Worm (Caenorhabditis elegans) whole organism, young adult: ENCODE results near the gene T22F3.11.
A peak's percentile ranks its signal among the peaks of the same experiment; 100 is the strongest.

Experiments
- B0035.1 ChIP-seq: sonication (generic microtip); optimal IDR thresholded peaks from 2 replicates; lab custom pipeline; 2016; ENCODE audit warnings: missing genetic modification characterization, mild to moderate bottlenecking, missing compliant biosample characterization, missing genotype, missing genetic modification reagents
- C06A6.2 ChIP-seq: fragments of 200-800 bp; sonication (Bioruptor generic); conservative IDR thresholded peaks from 2 replicates; pipeline ENCODE4 v1.3.6; 2022; ENCODE audit warnings: missing genetic modification characterization, missing compliant biosample characterization
- F22D6.2 ChIP-seq: sonication (generic microtip); optimal IDR thresholded peaks from 2 replicates; lab custom pipeline; 2016; ENCODE audit warnings: mild to moderate bottlenecking, missing genetic modification characterization, missing compliant biosample characterization
- F33H1.4 ChIP-seq: fragments of 200-800 bp; sonication (Bioruptor generic); IDR thresholded peaks from 2 replicates; pipeline ENCODE4 v1.3.6; 2022; ENCODE audit warnings: missing genetic modification reagents, missing genetic modification characterization, missing compliant biosample characterization
- F39B2.1 ChIP-seq: fragments of 200-800 bp; sonication (Bioruptor generic); IDR thresholded peaks from 2 replicates; pipeline ENCODE4 v1.3.6; 2022; ENCODE audit warnings: missing genetic modification reagents, missing genetic modification characterization, missing compliant biosample characterization
- F52B5.7 ChIP-seq: sonication (generic microtip); optimal IDR thresholded peaks from 2 replicates; lab custom pipeline; 2016; ENCODE audit warnings: mild to moderate bottlenecking, missing genetic modification characterization, missing compliant biosample characterization
- F57C9.4 ChIP-seq: sonication (generic microtip); optimal IDR thresholded peaks from 2 replicates; lab custom pipeline; 2017; ENCODE audit warnings: mild to moderate bottlenecking, missing genetic modification characterization, missing compliant biosample characterization
- K11D2.4 ChIP-seq: fragments of 200-800 bp; sonication (Bioruptor generic); IDR thresholded peaks from 2 replicates; pipeline ENCODE4 v1.3.6; 2022; ENCODE audit warnings: missing genetic modification reagents, missing genetic modification characterization, missing compliant biosample characterization
- Y56A3A.18 ChIP-seq: fragments of 200-800 bp; sonication (Bioruptor generic); IDR thresholded peaks from 2 replicates; pipeline ENCODE4 v1.3.6; 2022; ENCODE audit warnings: missing genetic modification reagents, missing genetic modification characterization, missing compliant biosample characterization
- Y67H2A.10 ChIP-seq: fragments of 200-800 bp; sonication (Bioruptor generic); conservative IDR thresholded peaks from 2 replicates; pipeline ENCODE4 v1.3.6; 2022; ENCODE audit warnings: missing genetic modification reagents, missing genetic modification characterization, missing compliant biosample characterization
- Y95B8A.8 ChIP-seq: fragments of 200-800 bp; sonication (Bioruptor generic); IDR thresholded peaks from 2 replicates; pipeline ENCODE4 v1.3.6; 2022; ENCODE audit warnings: missing genetic modification reagents, missing genetic modification characterization, missing compliant biosample characterization
- ZK185.1 ChIP-seq: sonication (generic microtip); optimal IDR thresholded peaks from 2 replicates; lab custom pipeline; 2016; ENCODE audit warnings: mild to moderate bottlenecking, missing genetic modification characterization, missing compliant biosample characterization; ENCODE audit not compliant: poor library complexity, severe bottlenecking
- akir-1 ChIP-seq: fragments of 200-800 bp; sonication (Bioruptor generic); optimal IDR thresholded peaks from 2 replicates; lab custom pipeline; 2018; ENCODE audit warnings: mild to moderate bottlenecking, missing genetic modification characterization, moderate library complexity, missing compliant biosample characterization
- ama-1 ChIP-seq, 3 experiments: fragments of 150-350 bp in 1 of 3; sonication (generic microtip) in 2 of 3; optimal IDR thresholded peaks; 2 replicates each; lab custom pipeline; 2014 to 2018; ENCODE audit warnings: missing biosample characterization in 2 of 3, missing genetic modification characterization in 2 of 3, missing genetic modification reagents in 2 of 3
- bed-1 ChIP-seq: fragments of 200-800 bp; sonication (Bioruptor generic); IDR thresholded peaks from 2 replicates; pipeline ENCODE4 v1.3.6; 2022; ENCODE audit warnings: missing genetic modification reagents, missing genetic modification characterization, missing compliant biosample characterization
- ceh-27 ChIP-seq: fragments of 200-800 bp; sonication (Bioruptor generic); optimal IDR thresholded peaks from 2 replicates; lab custom pipeline; 2018; ENCODE audit warnings: mild to moderate bottlenecking, missing genetic modification characterization, moderate library complexity, missing compliant biosample characterization
- ceh-40 ChIP-seq: fragments of 200-800 bp; sonication (Bioruptor generic); IDR thresholded peaks from 2 replicates; pipeline ENCODE4 v1.3.6; 2022; ENCODE audit warnings: missing genetic modification characterization, missing compliant biosample characterization
- ceh-58 ChIP-seq: fragments of 200-800 bp; sonication (Bioruptor generic); IDR thresholded peaks from 2 replicates; pipeline ENCODE4 v1.3.6; 2022; ENCODE audit warnings: missing genetic modification characterization, missing compliant biosample characterization
- chd-7 ChIP-seq: sonication (generic microtip); optimal IDR thresholded peaks from 2 replicates; lab custom pipeline; 2016; ENCODE audit warnings: mild to moderate bottlenecking, missing genetic modification characterization, moderate library complexity, missing compliant biosample characterization
- egl-18 ChIP-seq: fragments of 200-800 bp; sonication (Bioruptor generic); IDR thresholded peaks from 2 replicates; pipeline ENCODE4 v1.3.6; 2022; ENCODE audit warnings: missing genetic modification reagents, missing genetic modification characterization, missing compliant biosample characterization
- gei-17 ChIP-seq: fragments of 200-800 bp; sonication (Bioruptor generic); optimal IDR thresholded peaks from 2 replicates; lab custom pipeline; 2018; ENCODE audit warnings: mild to moderate bottlenecking, missing genetic modification characterization, missing compliant biosample characterization
- hmg-1.2 ChIP-seq: fragments of 200-800 bp; sonication (Bioruptor generic); IDR thresholded peaks from 2 replicates; pipeline ENCODE4 v1.3.6; 2022; ENCODE audit warnings: missing genetic modification reagents, missing genetic modification characterization, missing compliant biosample characterization
- hsf-1 ChIP-seq: fragments of 200-800 bp; sonication (Bioruptor generic); IDR thresholded peaks from 2 replicates; pipeline ENCODE4 v1.3.6; 2022; ENCODE audit warnings: missing genetic modification reagents, missing genetic modification characterization, missing compliant biosample characterization
- let-607 ChIP-seq, 2 experiments: fragments of 200-800 bp in 1 of 2; sonication (Bioruptor generic) in 1 of 2; sonication (generic microtip) in 1 of 2; optimal IDR thresholded peaks; 2 replicates each; lab custom pipeline; 2016 to 2018; ENCODE audit warnings: mild to moderate bottlenecking in 2 of 2, missing compliant biosample characterization in 2 of 2, missing genetic modification characterization in 2 of 2, moderate library complexity in 2 of 2, missing genotype in 1 of 2
- lin-35 ChIP-seq, 3 experiments: fragments of 150-350 bp in 2 of 3; sonication (generic microtip) in 1 of 3; optimal IDR thresholded peaks; 2 replicates each; lab custom pipeline; 2014 to 2018; ENCODE audit warnings: missing biosample characterization in 3 of 3, missing genetic modification characterization in 3 of 3, missing genetic modification reagents in 3 of 3
- lir-1 ChIP-seq: fragments of 200-800 bp; sonication (Bioruptor generic); conservative IDR thresholded peaks from 2 replicates; pipeline ENCODE4 v1.3.6; 2022; ENCODE audit warnings: missing genetic modification reagents, missing genetic modification characterization, missing compliant biosample characterization
- madf-8 ChIP-seq: fragments of 200-800 bp; sonication (Bioruptor generic); conservative IDR thresholded peaks from 2 replicates; pipeline ENCODE4 v1.3.6; 2022; ENCODE audit warnings: missing genetic modification reagents, missing genetic modification characterization, missing compliant biosample characterization
- mel-28 ChIP-seq: sonication (generic microtip); optimal IDR thresholded peaks from 2 replicates; lab custom pipeline; 2016; ENCODE audit warnings: borderline replicate concordance, mild to moderate bottlenecking, missing genetic modification characterization, missing compliant biosample characterization
- mxl-1 ChIP-seq: sonication (generic microtip); optimal IDR thresholded peaks from 2 replicates; lab custom pipeline; 2016; ENCODE audit warnings: missing genetic modification characterization, missing compliant biosample characterization
- nfya-2 ChIP-seq: fragments of 200-800 bp; sonication (Bioruptor generic); IDR thresholded peaks from 2 replicates; pipeline ENCODE4 v1.3.6; 2022; ENCODE audit warnings: missing genetic modification reagents, missing genetic modification characterization, missing compliant biosample characterization
- nfyb-1 ChIP-seq: fragments of 200-800 bp; sonication (Bioruptor generic); IDR thresholded peaks from 2 replicates; pipeline ENCODE4 v1.3.6; 2022; ENCODE audit warnings: missing genetic modification reagents, missing genetic modification characterization, missing compliant biosample characterization
- nhr-179 ChIP-seq: sonication (generic microtip); optimal IDR thresholded peaks from 2 replicates; lab custom pipeline; 2016; ENCODE audit warnings: mild to moderate bottlenecking, missing genetic modification characterization, missing compliant biosample characterization
- nhr-80 ChIP-seq: sonication (generic microtip); optimal IDR thresholded peaks from 2 replicates; lab custom pipeline; 2016; ENCODE audit warnings: missing genetic modification characterization, missing compliant biosample characterization
- rcor-1 ChIP-seq: fragments of 200-800 bp; sonication (Bioruptor generic); IDR thresholded peaks from 2 replicates; pipeline ENCODE4 v1.3.6; 2022; ENCODE audit warnings: missing genetic modification reagents, missing genetic modification characterization, missing compliant biosample characterization
- sea-2 ChIP-seq: fragments of 200-800 bp; sonication (Bioruptor generic); IDR thresholded peaks from 2 replicates; pipeline ENCODE4 v1.3.6; 2022; ENCODE audit warnings: missing genetic modification characterization, missing compliant biosample characterization
- snpc-1.3 ChIP-seq: sonication (generic microtip); optimal IDR thresholded peaks from 2 replicates; lab custom pipeline; 2017; ENCODE audit warnings: missing genetic modification characterization, mild to moderate bottlenecking, missing compliant biosample characterization, antibody characterized with exemption, moderate library complexity, missing genotype, missing genetic modification reagents; ENCODE audit not compliant: insufficient read depth
- tlf-1 ChIP-seq: fragments of 200-800 bp; sonication (Bioruptor generic); optimal IDR thresholded peaks from 2 replicates; lab custom pipeline; 2018; ENCODE audit warnings: mild to moderate bottlenecking, missing genetic modification characterization, missing compliant biosample characterization
- unc-62 ChIP-seq: fragments of 150-350 bp; optimal IDR thresholded peaks from 2 replicates; lab custom pipeline; 2014; ENCODE audit warnings: missing biosample characterization, missing genetic modification reagents, missing genetic modification characterization
- zfh-2 ChIP-seq: fragments of 200-800 bp; sonication (Bioruptor generic); conservative IDR thresholded peaks from 2 replicates; pipeline ENCODE4 v1.3.6; 2022; ENCODE audit warnings: missing genetic modification reagents, missing genetic modification characterization, missing compliant biosample characterization
- zim-3 ChIP-seq: sonication (generic microtip); optimal IDR thresholded peaks from 2 replicates; lab custom pipeline; 2017; ENCODE audit warnings: mild to moderate bottlenecking, missing genetic modification characterization, moderate library complexity, missing compliant biosample characterization
- ztf-18 ChIP-seq: sonication (generic microtip); optimal IDR thresholded peaks from 2 replicates; lab custom pipeline; 2016; ENCODE audit warnings: missing genotype, mild to moderate bottlenecking, missing genetic modification characterization, missing compliant biosample characterization
- ztf-28 ChIP-seq: fragments of 200-800 bp; sonication (Bioruptor generic); IDR thresholded peaks from 2 replicates; pipeline ENCODE4 v1.3.6; 2022; ENCODE audit warnings: missing genetic modification reagents, missing genetic modification characterization, missing compliant biosample characterization

Gene T22F3.11

DNA sequence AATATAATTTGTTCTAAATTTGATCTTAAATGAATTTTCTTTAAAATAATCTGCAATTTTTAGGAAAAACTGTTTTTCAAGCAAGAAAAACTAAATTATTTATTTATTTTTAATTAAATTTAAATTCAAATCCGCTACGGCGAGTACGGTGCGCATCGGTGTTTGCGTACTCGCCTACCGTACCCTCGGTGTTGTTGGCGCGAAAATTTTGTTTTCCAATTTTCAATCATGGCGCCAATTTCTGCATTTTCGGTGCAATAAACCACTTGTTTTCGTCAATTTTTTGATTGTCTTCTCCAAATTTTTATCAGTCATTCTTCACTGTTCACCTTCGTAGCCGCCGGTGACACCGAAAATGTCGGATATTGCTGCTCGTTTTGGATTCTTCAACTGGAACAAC is 35.5 kb downstream of the T22F3.11 start, which contains the start of gene pygl-1 (continued):
- peak; percentile 97 for TF ChIP-seq madf-8
- TF ChIP-seq mel-28 (tag; lab: Kevin White, UChicago): no peak
- no peak for TF ChIP-seq ama-1 (optimal IDR thresholded peaks at IDR 0.05; lab: Kevin White, UChicago)
- TF ChIP-seq ama-1 (GFP tag; optimal IDR thresholded peaks at IDR 0.05; lab: Kevin White, UChicago): no peak
- no peak for TF ChIP-seq F22D6.2 (tag; lab: Kevin White, UChicago)
- no peak for TF ChIP-seq sea-2
- TF ChIP-seq zim-3 (tag; lab: Kevin White, UChicago): no peak
- no peak for TF ChIP-seq chd-7 (tag; lab: Kevin White, UChicago)
- no peak for TF ChIP-seq ZK185.1 (tag; lab: Kevin White, UChicago)
- peak; percentile 69; the same call in 1 of the 2 replicates for TF ChIP-seq ztf-28
- TF ChIP-seq tlf-1 (GFP tag; lab: Kevin White, UChicago): peak; percentile 94
- TF ChIP-seq hmg-1.2 (GFP tag; lab: Robert Waterston, UW): peak; percentile 70
- TF ChIP-seq gei-17 (GFP tag; lab: Kevin White, UChicago): no peak
- peak; percentile 83 for TF ChIP-seq hsf-1 (GFP tag; lab: Robert Waterston, UW)
- no peak for TF ChIP-seq zfh-2 (GFP tag; lab: Robert Waterston, UW)
- no peak for TF ChIP-seq unc-62 (GFP tag; lab: Kevin White, UChicago)
- TF ChIP-seq rcor-1: peak; percentile 90
- TF ChIP-seq nhr-80 (tag; lab: Kevin White, UChicago): no peak
- TF ChIP-seq ztf-18: no peak
- no peak for TF ChIP-seq bed-1
- TF ChIP-seq ceh-58: no peak
- no peak for TF ChIP-seq nhr-179 (tag; lab: Kevin White, UChicago)
- no peak for TF ChIP-seq B0035.1
- TF ChIP-seq F39B2.1 (GFP tag; lab: Robert Waterston, UW): no peak
- 0 out of 2 replicates have a peak, but pooled peaks have one; percentile 40 for TF ChIP-seq Y67H2A.10 (GFP tag; lab: Robert Waterston, UW)
- TF ChIP-seq Y56A3A.18 (GFP tag; lab: Robert Waterston, UW): no peak
- no peak for TF ChIP-seq F57C9.4 (tag; lab: Kevin White, UChicago)
- TF ChIP-seq F33H1.4: peak; percentile 86
- no peak for TF ChIP-seq ceh-27 (GFP tag; lab: Kevin White, UChicago)
- TF ChIP-seq mxl-1 (tag; lab: Kevin White, UChicago): no peak
- no peak for TF ChIP-seq nfyb-1 (GFP tag; lab: Robert Waterston, UW)
- no peak for TF ChIP-seq let-607 (tag; optimal IDR thresholded peaks at IDR 0.05; lab: Kevin White, UChicago)
- no peak for TF ChIP-seq K11D2.4 (GFP tag; lab: Robert Waterston, UW)
- no peak for TF ChIP-seq ceh-40

DNA sequence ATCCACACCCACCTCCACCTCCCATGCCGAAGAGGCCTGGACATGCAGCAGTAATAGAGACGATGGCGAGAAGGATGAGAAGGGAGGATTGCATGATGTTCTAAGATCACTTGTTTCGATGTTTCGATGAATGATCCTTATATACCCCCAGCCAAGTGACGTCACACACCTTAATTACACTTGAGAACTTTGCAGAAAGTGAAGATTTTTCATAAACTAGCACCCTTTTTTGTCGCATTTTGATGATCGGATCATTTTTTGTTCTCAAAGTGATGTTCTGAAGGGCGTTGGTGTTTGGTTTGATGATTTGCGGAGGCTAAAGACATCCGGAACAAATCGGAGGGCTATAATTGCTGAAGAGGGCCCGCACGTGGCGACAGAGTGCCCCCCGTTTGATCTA is 38.6 kb downstream of the T22F3.11 start, which contains the start of gene grl-27:
TSS of gene grl-27 (minus strand) at position 101 of the 400 bp plus-strand sequence.
- TF ChIP-seq lir-1 (GFP tag; lab: Robert Waterston, UW): no peak
- no peak for TF ChIP-seq nfya-2 (GFP tag; lab: Robert Waterston, UW)
- no peak for TF ChIP-seq akir-1
- TF ChIP-seq C06A6.2: no peak
- TF ChIP-seq lin-35 (GFP tag; optimal IDR thresholded peaks at IDR 0.05; lab: Kevin White, UChicago): no peak
- TF ChIP-seq Y95B8A.8 (GFP tag; lab: Robert Waterston, UW): no peak
- TF ChIP-seq egl-18 (GFP tag; lab: Robert Waterston, UW): no peak
- no peak for TF ChIP-seq F52B5.7 (tag; lab: Kevin White, UChicago)
- TF ChIP-seq snpc-1.3 (tag; lab: Kevin White, UChicago): no peak
- TF ChIP-seq, all 124 proteins: peak for 0
